Worm (Caenorhabditis elegans) whole organism, early embryonic: ENCODE measurements around the gene tgt-1.

ENCODE experiments used
- B0310.2 ChIP-seq: sonication (generic microtip); optimal IDR thresholded peaks from 2 replicates; lab custom pipeline; 2016; ENCODE audit warnings: mild to moderate bottlenecking, missing genetic modification characterization, missing compliant biosample characterization
- F13C5.2 ChIP-seq: sonication (generic microtip); optimal IDR thresholded peaks from 2 replicates; lab custom pipeline; 2017; ENCODE audit warnings: mild to moderate bottlenecking, missing genetic modification characterization, inconsistent platforms, missing compliant biosample characterization
- aly-1 ChIP-seq: sonication (generic microtip); optimal IDR thresholded peaks from 2 replicates; lab custom pipeline; 2016; ENCODE audit warnings: missing genetic modification characterization, missing compliant biosample characterization
- ama-1 ChIP-seq: fragments of 150-350 bp; optimal IDR thresholded peaks from 2 replicates; lab custom pipeline; 2014
- ceh-13 ChIP-seq: fragments of 200-800 bp; sonication (Bioruptor generic); optimal IDR thresholded peaks from 2 replicates; lab custom pipeline; 2018; ENCODE audit warnings: mild to moderate bottlenecking, missing genetic modification characterization, missing compliant biosample characterization
- ceh-36 ChIP-seq: sonication (generic microtip); optimal IDR thresholded peaks from 2 replicates; lab custom pipeline; 2016; ENCODE audit warnings: missing genetic modification characterization, inconsistent platforms, missing compliant biosample characterization
- ets-7 ChIP-seq: sonication (generic microtip); optimal IDR thresholded peaks from 2 replicates; lab custom pipeline; 2016; ENCODE audit warnings: missing genotype, missing genetic modification characterization, missing compliant biosample characterization
- flt-1 ChIP-seq: fragments of 200-800 bp; sonication (Bioruptor generic); IDR thresholded peaks from 2 replicates; pipeline ENCODE4 v1.3.6; 2022; ENCODE audit warnings: missing genetic modification characterization, missing compliant biosample characterization
- hmbx-1 ChIP-seq: sonication (generic microtip); optimal IDR thresholded peaks from 2 replicates; lab custom pipeline; 2016; ENCODE audit warnings: mild to moderate bottlenecking, missing genetic modification characterization, missing compliant biosample characterization
- hmg-4 ChIP-seq: fragments of 200-800 bp; sonication (Bioruptor generic); optimal IDR thresholded peaks from 2 replicates; lab custom pipeline; 2018; ENCODE audit warnings: mild to moderate bottlenecking, missing genetic modification characterization, missing compliant biosample characterization
- hnd-1 ChIP-seq: sonication (generic microtip); optimal IDR thresholded peaks from 2 replicates; lab custom pipeline; 2016; ENCODE audit warnings: missing genetic modification characterization, missing compliant biosample characterization
- pes-1 ChIP-seq: fragments of 200-800 bp; sonication (Bioruptor generic); IDR thresholded peaks from 2 replicates; pipeline ENCODE4 v1.3.6; 2022; ENCODE audit warnings: missing genetic modification reagents, missing genetic modification characterization, missing compliant biosample characterization
- scrt-1 ChIP-seq: fragments of 200-800 bp; sonication (Bioruptor generic); IDR thresholded peaks from 2 replicates; pipeline ENCODE4 v1.3.6; 2022; ENCODE audit warnings: missing genetic modification characterization, missing compliant biosample characterization
- sea-1 ChIP-seq: fragments of 200-800 bp; sonication (Bioruptor generic); conservative IDR thresholded peaks from 2 replicates; pipeline ENCODE4 v1.3.6; 2022; ENCODE audit warnings: missing genetic modification characterization, missing compliant biosample characterization
- tbx-11 ChIP-seq: fragments of 200-800 bp; sonication (Bioruptor generic); IDR thresholded peaks from 2 replicates; pipeline ENCODE4 v1.3.6; 2022; ENCODE audit warnings: missing genetic modification characterization, missing compliant biosample characterization
- tbx-37 ChIP-seq: fragments of 200-800 bp; sonication (Bioruptor generic); conservative IDR thresholded peaks from 2 replicates; pipeline ENCODE4 v1.3.6; 2022; ENCODE audit warnings: missing genetic modification reagents, missing genetic modification characterization, missing compliant biosample characterization
- tra-4 ChIP-seq: sonication (generic microtip); optimal IDR thresholded peaks from 2 replicates; lab custom pipeline; 2017; ENCODE audit warnings: missing genetic modification characterization, missing compliant biosample characterization

Gene tgt-1

ce11 chrIV:11959573-11959972 lies at the start of gene tgt-1:
Gene tgt-1 (minus strand): TSS chrIV:11959804.
- no peak for TF ChIP-seq hnd-1 (tag; lab: Kevin White, UChicago)
- no peak for TF ChIP-seq B0310.2 (tag; lab: Kevin White, UChicago)
- no peak for TF ChIP-seq flt-1 (GFP tag; lab: Robert Waterston, UW)
- no peak for TF ChIP-seq ets-7 (tag; lab: Kevin White, UChicago)
- TF ChIP-seq F13C5.2 (tag; lab: Kevin White, UChicago): no peak
- no peak for TF ChIP-seq tbx-11
- TF ChIP-seq scrt-1 (GFP tag; lab: Robert Waterston, UW): no peak
- no peak for TF ChIP-seq aly-1 (tag; lab: Kevin White, UChicago)

- no peak for TF ChIP-seq flt-1 (GFP tag; lab: Robert Waterston, UW)
- TF ChIP-seq ceh-36 (tag; lab: Kevin White, UChicago): no peak
- TF ChIP-seq tbx-11: no peak
- no peak for TF ChIP-seq tra-4 (tag; lab: Kevin White, UChicago)
- TF ChIP-seq hnd-1 (tag; lab: Kevin White, UChicago): no peak
- no peak for TF ChIP-seq sea-1 (GFP tag; lab: Robert Waterston, UW)
- no peak for TF ChIP-seq ceh-13 (GFP tag; lab: Kevin White, UChicago)
- no peak for TF ChIP-seq scrt-1 (GFP tag; lab: Robert Waterston, UW)
- no peak for TF ChIP-seq aly-1 (tag; lab: Kevin White, UChicago)
- no peak for TF ChIP-seq hmg-4
- no peak for TF ChIP-seq F13C5.2 (tag; lab: Kevin White, UChicago)
- TF ChIP-seq B0310.2 (tag; lab: Kevin White, UChicago): no peak
- no peak for TF ChIP-seq pes-1 (GFP tag; lab: Robert Waterston, UW)
- no peak for TF ChIP-seq ets-7 (tag; lab: Kevin White, UChicago)
- TF ChIP-seq ama-1 (lab: Kevin White, UChicago): no peak
These were observed 49.6 kb upstream of the tgt-1 start for ce11 chrIV:12009046-12009674.

ce11 chrIV:12005090-12005770 lies 45.6 kb upstream of the tgt-1 start:
- no peak for TF ChIP-seq hmg-4
- no peak for TF ChIP-seq tbx-11
- no peak for TF ChIP-seq flt-1 (GFP tag; lab: Robert Waterston, UW)
- no peak for TF ChIP-seq pes-1 (GFP tag; lab: Robert Waterston, UW)
- no peak for TF ChIP-seq aly-1 (tag; lab: Kevin White, UChicago)
- TF ChIP-seq ceh-36 (tag; lab: Kevin White, UChicago): no peak
- no peak for TF ChIP-seq scrt-1 (GFP tag; lab: Robert Waterston, UW)
- no peak for TF ChIP-seq B0310.2 (tag; lab: Kevin White, UChicago)
- no peak for TF ChIP-seq ets-7 (tag; lab: Kevin White, UChicago)
- TF ChIP-seq hmbx-1 (tag; lab: Kevin White, UChicago): no peak
- no peak for TF ChIP-seq F13C5.2 (tag; lab: Kevin White, UChicago)
- no peak for TF ChIP-seq ama-1 (lab: Kevin White, UChicago)
- TF ChIP-seq tbx-37 (GFP tag; lab: Robert Waterston, UW): no peak

- TF ChIP-seq hnd-1 (tag; lab: Kevin White, UChicago): no peak
- no peak for TF ChIP-seq ets-7 (tag; lab: Kevin White, UChicago)
- no peak for TF ChIP-seq hmg-4
These were observed 26.8 kb upstream of the tgt-1 start for ce11 chrIV:11986407-11986806.

ce11 chrIV:11970171-11970570 lies 10.6 kb upstream of the tgt-1 start, which contains the start of gene ZK829.9:
Gene ZK829.9 (plus strand): TSS chrIV:11970534.
- TF ChIP-seq aly-1 (tag; lab: Kevin White, UChicago) (no peak), hmbx-1 (tag; lab: Kevin White, UChicago) (no peak), tra-4 (tag; lab: Kevin White, UChicago) (no peak), pes-1 (GFP tag; lab: Robert Waterston, UW) (no peak), B0310.2 (tag; lab: Kevin White, UChicago) (no peak), flt-1 (GFP tag; lab: Robert Waterston, UW) (no peak), scrt-1 (GFP tag; lab: Robert Waterston, UW) (no peak), F13C5.2 (tag; lab: Kevin White, UChicago) (no peak), tbx-37 (GFP tag; lab: Robert Waterston, UW) (no peak)

- TF ChIP-seq tbx-11: no peak
- no peak for TF ChIP-seq ceh-36 (tag; lab: Kevin White, UChicago)
- TF ChIP-seq ama-1 (lab: Kevin White, UChicago): no peak
- no peak for TF ChIP-seq ceh-13 (GFP tag; lab: Kevin White, UChicago)
- TF ChIP-seq scrt-1 (GFP tag; lab: Robert Waterston, UW): no peak
- no peak for TF ChIP-seq hmbx-1 (tag; lab: Kevin White, UChicago)
- TF ChIP-seq aly-1 (tag; lab: Kevin White, UChicago): no peak
- no peak for TF ChIP-seq pes-1 (GFP tag; lab: Robert Waterston, UW)
- TF ChIP-seq F13C5.2 (tag; lab: Kevin White, UChicago): no peak
- TF ChIP-seq B0310.2 (tag; lab: Kevin White, UChicago): no peak
These were observed 5.7 kb upstream of the tgt-1 start, which contains the start of gene srj-1 for ce11 chrIV:11965327-11965726. Gene srj-1 (minus strand): TSS chrIV:11965427.
